Fruit fly (Drosophila melanogaster) whole organism, prepupa: ENCODE data around the gene CG11504.

ENCODE experiments used
- Blimp-1 ChIP-seq: fragments of 200-800 bp; sonication (Bioruptor generic); optimal IDR thresholded peaks from 3 replicates; lab custom pipeline; 2017; ENCODE audit warnings: missing biosample characterization, missing genetic modification characterization, mild to moderate bottlenecking, moderate library complexity, missing genetic modification reagents
- CG10631 ChIP-seq: fragments of 200-800 bp; sonication (Bioruptor generic); optimal IDR thresholded peaks from 2 replicates; lab custom pipeline; 2016; ENCODE audit warnings: missing biosample characterization, missing genetic modification characterization
- CG11762 ChIP-seq: fragments of 200-800 bp; sonication (Bioruptor generic); optimal IDR thresholded peaks from 3 replicates; lab custom pipeline; 2016; ENCODE audit warnings: missing biosample characterization, missing genetic modification characterization; ENCODE audit not compliant: insufficient read depth
- CG11902 ChIP-seq: fragments of 200-800 bp; sonication (Bioruptor generic); optimal IDR thresholded peaks from 3 replicates; lab custom pipeline; 2016; ENCODE audit warnings: missing biosample characterization, missing genetic modification characterization
- CG15336 ChIP-seq: fragments of 200-800 bp; sonication (Bioruptor generic); IDR thresholded peaks from 2 replicates; pipeline ENCODE4 v1.3.6; 2022; ENCODE audit warnings: missing biosample characterization, missing genetic modification characterization
- CG1621 ChIP-seq: fragments of 200-800 bp; sonication (Bioruptor generic); optimal IDR thresholded peaks from 3 replicates; lab custom pipeline; 2018; ENCODE audit warnings: missing biosample characterization, mild to moderate bottlenecking, missing genetic modification characterization
- CG16779 ChIP-seq: fragments of 200-800 bp; sonication (Bioruptor generic); optimal IDR thresholded peaks from 3 replicates; lab custom pipeline; 2017; ENCODE audit warnings: missing biosample characterization, mild to moderate bottlenecking, missing genetic modification characterization
- CG3032 ChIP-seq: fragments of 200-800 bp; optimal IDR thresholded peaks from 2 replicates; lab custom pipeline; 2019; ENCODE audit warnings: missing biosample characterization, mild to moderate bottlenecking, missing genetic modification characterization, moderate library complexity
- CG31627 ChIP-seq: fragments of 200-800 bp; sonication (Bioruptor generic); optimal IDR thresholded peaks from 3 replicates; lab custom pipeline; 2016; ENCODE audit warnings: missing biosample characterization, missing genetic modification characterization
- CG32006 ChIP-seq: fragments of 200-800 bp; sonication (Bioruptor generic); optimal IDR thresholded peaks from 3 replicates; lab custom pipeline; 2017; ENCODE audit warnings: missing biosample characterization, mild to moderate bottlenecking, missing genetic modification characterization
- CG34406 ChIP-seq: fragments of 200-800 bp; sonication (Bioruptor generic); optimal IDR thresholded peaks from 3 replicates; lab custom pipeline; 2016; ENCODE audit warnings: missing biosample characterization, missing genetic modification characterization
- CG3919 ChIP-seq: fragments of 200-800 bp; sonication (Bioruptor generic); optimal IDR thresholded peaks from 3 replicates; lab custom pipeline; 2016; ENCODE audit warnings: missing biosample characterization, missing genetic modification characterization
- CG4318 ChIP-seq: fragments of 200-800 bp; sonication (Bioruptor generic); optimal IDR thresholded peaks from 3 replicates; lab custom pipeline; 2017; ENCODE audit warnings: missing biosample characterization, mild to moderate bottlenecking, missing genetic modification characterization
- CG6163 ChIP-seq: fragments of 200-800 bp; sonication (Bioruptor generic); IDR thresholded peaks from 3 replicates; pipeline ENCODE4 v1.3.6; 2022; ENCODE audit warnings: missing biosample characterization, missing genetic modification characterization
- CG6276 ChIP-seq: fragments of 200-800 bp; sonication (Bioruptor generic); optimal IDR thresholded peaks from 2 replicates; lab custom pipeline; 2017; ENCODE audit warnings: missing biosample characterization, mild to moderate bottlenecking, missing genetic modification characterization
- CG6792 ChIP-seq: fragments of 200-800 bp; sonication (Bioruptor generic); optimal IDR thresholded peaks from 3 replicates; lab custom pipeline; 2016; ENCODE audit warnings: missing biosample characterization, missing genetic modification characterization
- CG6808 ChIP-seq: fragments of 200-800 bp; sonication (Bioruptor generic); optimal IDR thresholded peaks from 3 replicates; lab custom pipeline; 2017; ENCODE audit warnings: missing biosample characterization, missing genetic modification characterization, mild to moderate bottlenecking, moderate library complexity, missing genetic modification reagents
- CG6854 ChIP-seq: fragments of 200-800 bp; sonication (Bioruptor generic); optimal IDR thresholded peaks from 2 replicates; lab custom pipeline; 2017; ENCODE audit warnings: missing biosample characterization, mild to moderate bottlenecking, missing genetic modification characterization
- CG7368 ChIP-seq: fragments of 200-800 bp; sonication (Bioruptor generic); optimal IDR thresholded peaks from 3 replicates; lab custom pipeline; 2016; ENCODE audit warnings: missing biosample characterization, missing genetic modification characterization
- CG8119 ChIP-seq: fragments of 200-800 bp; sonication (Bioruptor generic); IDR thresholded peaks from 3 replicates; pipeline ENCODE4 v1.3.6; 2022; ENCODE audit warnings: missing biosample characterization, missing genetic modification characterization
- CG8632 ChIP-seq: fragments of 200-800 bp; sonication (Bioruptor generic); optimal IDR thresholded peaks from 3 replicates; lab custom pipeline; 2016; ENCODE audit warnings: missing biosample characterization, missing genetic modification characterization
- Eip75B ChIP-seq: fragments of 200-800 bp; sonication (Bioruptor generic); optimal IDR thresholded peaks from 3 replicates; lab custom pipeline; 2016; ENCODE audit warnings: missing biosample characterization, missing genetic modification characterization
- Eip78C ChIP-seq: fragments of 200-800 bp; sonication (Bioruptor generic); peaks from one replicate; lab custom pipeline; 2016; ENCODE audit warnings: missing biosample characterization, missing genetic modification characterization
- Eip93F ChIP-seq: fragments of 200-800 bp; sonication (Bioruptor generic); optimal IDR thresholded peaks from 2 replicates; lab custom pipeline; 2016; ENCODE audit warnings: missing biosample characterization, mild to moderate bottlenecking, missing genetic modification characterization
- Ets21C ChIP-seq: fragments of 200-800 bp; sonication (Bioruptor generic); optimal IDR thresholded peaks from 3 replicates; lab custom pipeline; 2016; ENCODE audit warnings: missing biosample characterization, missing genetic modification characterization
- Gug ChIP-seq: fragments of 200-800 bp; sonication (Bioruptor generic); IDR thresholded peaks from 2 replicates; pipeline ENCODE4 v1.3.6; 2022; ENCODE audit warnings: missing biosample characterization, missing genetic modification characterization
- Hr38 ChIP-seq: sonication (Bioruptor generic); optimal IDR thresholded peaks from 2 replicates; lab custom pipeline; 2016; ENCODE audit warnings: missing biosample characterization, missing genetic modification characterization
- Hr39 ChIP-seq: fragments of 200-800 bp; sonication (Bioruptor generic); optimal IDR thresholded peaks from 2 replicates; lab custom pipeline; 2016; ENCODE audit warnings: missing biosample characterization, missing genetic modification characterization
- Hr4 ChIP-seq: fragments of 200-800 bp; sonication (Bioruptor generic); optimal IDR thresholded peaks from 3 replicates; lab custom pipeline; 2016; ENCODE audit warnings: missing biosample characterization, missing genetic modification characterization
- Lpt ChIP-seq: fragments of 200-800 bp; sonication (Bioruptor generic); optimal IDR thresholded peaks from 3 replicates; lab custom pipeline; 2016; ENCODE audit warnings: missing biosample characterization, missing genetic modification characterization
- Met ChIP-seq: fragments of 200-800 bp; sonication (Bioruptor generic); optimal IDR thresholded peaks from 3 replicates; lab custom pipeline; 2016; ENCODE audit warnings: missing biosample characterization, missing genetic modification characterization
- OdsH ChIP-seq: fragments of 200-800 bp; sonication (Bioruptor generic); optimal IDR thresholded peaks from 3 replicates; lab custom pipeline; 2016; ENCODE audit warnings: missing biosample characterization, missing genetic modification characterization
- Smox ChIP-seq: fragments of 200-800 bp; sonication (Bioruptor generic); optimal IDR thresholded peaks from 3 replicates; lab custom pipeline; 2016; ENCODE audit warnings: missing biosample characterization, missing genetic modification characterization
- Sox102F ChIP-seq: fragments of 200-800 bp; sonication (Bioruptor generic); optimal IDR thresholded peaks from 2 replicates; lab custom pipeline; 2016; ENCODE audit warnings: missing biosample characterization, mild to moderate bottlenecking, missing genetic modification characterization
- Sox14 ChIP-seq: fragments of 200-800 bp; sonication (Bioruptor generic); optimal IDR thresholded peaks from 3 replicates; lab custom pipeline; 2016; ENCODE audit warnings: missing biosample characterization, missing genetic modification characterization
- Sox15 ChIP-seq: fragments of 200-800 bp; sonication (Bioruptor generic); optimal IDR thresholded peaks from 3 replicates; lab custom pipeline; 2016; ENCODE audit warnings: missing biosample characterization, missing genetic modification characterization
- achi ChIP-seq: fragments of 200-800 bp; sonication (Bioruptor generic); optimal IDR thresholded peaks from 3 replicates; lab custom pipeline; 2016; ENCODE audit warnings: missing biosample characterization, missing genetic modification characterization
- acj6 ChIP-seq: fragments of 200-800 bp; sonication (Bioruptor generic); optimal IDR thresholded peaks from 3 replicates; lab custom pipeline; 2016; ENCODE audit warnings: missing biosample characterization, missing genetic modification characterization
- cyc ChIP-seq: fragments of 200-800 bp; sonication (Bioruptor generic); optimal IDR thresholded peaks from 3 replicates; lab custom pipeline; 2016; ENCODE audit warnings: missing biosample characterization, missing genetic modification characterization
- dsx ChIP-seq: fragments of 200-800 bp; optimal IDR thresholded peaks from 3 replicates; lab custom pipeline; 2019; ENCODE audit warnings: missing biosample characterization, mild to moderate bottlenecking, missing genetic modification characterization, moderate library complexity; ENCODE audit not compliant: poor library complexity, severe bottlenecking
- eg ChIP-seq: fragments of 200-800 bp; sonication (Bioruptor generic); IDR thresholded peaks from 3 replicates; pipeline ENCODE4 v1.3.6; 2022; ENCODE audit warnings: missing biosample characterization, missing genetic modification characterization
- esn ChIP-seq: fragments of 200-800 bp; sonication (Bioruptor generic); optimal IDR thresholded peaks from 2 replicates; lab custom pipeline; 2016; ENCODE audit warnings: missing biosample characterization, mild to moderate bottlenecking, missing genetic modification characterization, moderate library complexity
- fd59A ChIP-seq: fragments of 200-800 bp; sonication (Bioruptor generic); optimal IDR thresholded peaks from 2 replicates; lab custom pipeline; 2017; ENCODE audit warnings: missing biosample characterization, mild to moderate bottlenecking, missing genetic modification characterization, missing genetic modification reagents
- fd85E ChIP-seq: fragments of 200-800 bp; sonication (Bioruptor generic); optimal IDR thresholded peaks from 3 replicates; lab custom pipeline; 2016; ENCODE audit warnings: missing biosample characterization, missing genetic modification characterization
- lz ChIP-seq: fragments of 200-800 bp; sonication (Bioruptor generic); optimal IDR thresholded peaks from 3 replicates; lab custom pipeline; 2016; ENCODE audit warnings: missing biosample characterization, missing genetic modification characterization
- pdm3 ChIP-seq: fragments of 200-800 bp; sonication (Bioruptor generic); optimal IDR thresholded peaks from 3 replicates; lab custom pipeline; 2016; ENCODE audit warnings: missing biosample characterization, missing genetic modification characterization
- salr ChIP-seq, 2 experiments: fragments of 200-800 bp; sonication (Bioruptor generic); optimal IDR thresholded peaks; 3 replicates each; lab custom pipeline; 2016 to 2018; ENCODE audit warnings: missing biosample characterization in 2 of 2, missing genetic modification characterization in 2 of 2, mild to moderate bottlenecking in 1 of 2
- spab ChIP-seq: fragments of 200-800 bp; sonication (Bioruptor generic); optimal IDR thresholded peaks from 2 replicates; lab custom pipeline; 2017; ENCODE audit warnings: missing biosample characterization, mild to moderate bottlenecking, missing genetic modification characterization, missing genetic modification reagents
- topi ChIP-seq: fragments of 200-800 bp; sonication (Bioruptor generic); optimal IDR thresholded peaks from 3 replicates; lab custom pipeline; 2016; ENCODE audit warnings: missing biosample characterization, missing genetic modification characterization
- vri ChIP-seq: fragments of 200-800 bp; sonication (Bioruptor generic); optimal IDR thresholded peaks from 3 replicates; lab custom pipeline; 2016; ENCODE audit warnings: missing biosample characterization, mild to moderate bottlenecking, missing genetic modification characterization

Gene CG11504

DNA sequence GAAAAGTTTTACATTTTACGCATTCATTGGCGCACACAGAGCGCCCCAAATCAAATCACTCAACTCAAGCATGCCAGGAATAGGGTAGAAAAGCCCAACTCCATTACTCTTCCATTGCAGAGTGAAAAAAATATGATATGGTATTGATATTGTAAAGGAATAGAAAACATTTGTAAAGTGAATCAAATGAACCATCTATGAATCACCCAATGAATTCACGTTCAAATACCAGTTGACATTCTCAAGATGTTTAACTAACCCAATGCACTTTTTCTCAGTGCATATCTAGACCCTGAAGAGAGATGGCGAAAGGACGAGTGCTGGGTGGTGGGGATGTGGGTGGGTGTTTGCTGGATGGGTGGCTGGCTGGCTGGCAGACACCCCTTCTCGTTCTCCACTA, 19.1 kb upstream of the CG11504 start (continued):
- TF ChIP-seq CG32006 (GFP tag; lab: Kevin White, UChicago): peak; percentile 10
- TF ChIP-seq CG6792 (GFP tag; lab: Kevin White, UChicago): peak; percentile 4
- no peak for TF ChIP-seq spab (GFP tag; lab: Kevin White, UChicago)
- TF ChIP-seq CG4318 (GFP tag; lab: Kevin White, UChicago): no peak
- peak; percentile 22 for TF ChIP-seq Sox102F (GFP tag; lab: Kevin White, UChicago)

DNA sequence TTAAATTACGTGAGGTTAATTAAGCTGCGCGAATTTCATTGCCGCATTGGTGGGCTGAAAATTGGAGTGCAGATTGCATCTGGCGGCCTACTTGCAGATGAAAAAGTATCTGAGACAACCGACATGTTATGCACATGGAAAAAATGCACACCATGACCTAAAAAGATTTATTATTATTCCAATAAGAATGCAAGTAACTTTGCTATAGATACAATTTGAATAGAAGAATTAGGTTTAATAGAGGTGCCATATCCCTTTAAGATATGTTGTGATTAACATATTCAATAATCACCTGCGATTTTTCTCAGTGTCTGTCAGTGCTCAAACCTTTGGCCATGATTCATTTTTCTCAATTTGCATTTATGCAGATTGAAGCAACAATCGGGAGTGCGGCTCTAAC, 16.2 kb upstream of the CG11504 start:
- TF ChIP-seq CG8632 (GFP tag; lab: Kevin White, UChicago): peak; percentile 8
- no peak for TF ChIP-seq CG1621 (tag; lab: Kevin White, UChicago)
- no peak for TF ChIP-seq Blimp-1 (GFP tag; lab: Kevin White, UChicago)
- TF ChIP-seq eg (GFP tag; lab: Robert Waterston, UW): peak; percentile 21; the same call in 1 of the 3 replicates
- peak; percentile 14 for TF ChIP-seq Smox (GFP tag; lab: Kevin White, UChicago)
- TF ChIP-seq Sox14 (GFP tag; lab: Kevin White, UChicago): peak; percentile 24
- no peak for TF ChIP-seq CG11902 (GFP tag; lab: Kevin White, UChicago)
- TF ChIP-seq pdm3 (GFP tag; lab: Kevin White, UChicago): peak; percentile 22
- TF ChIP-seq CG10631 (GFP tag; lab: Kevin White, UChicago): peak; percentile 19
- TF ChIP-seq salr (GFP tag; optimal IDR thresholded peaks at IDR 0.05; lab: Kevin White, UChicago): no peak
- no peak for TF ChIP-seq Met (GFP tag; lab: Kevin White, UChicago)
- peak; percentile 39 for TF ChIP-seq Hr39
- TF ChIP-seq Eip75B (GFP tag; lab: Kevin White, UChicago): peak; percentile 11
- peak; percentile 32 for TF ChIP-seq CG3919
- TF ChIP-seq Eip93F: no peak
- peak; percentile 18 for TF ChIP-seq CG34406 (GFP tag; lab: Kevin White, UChicago)
- TF ChIP-seq cyc (GFP tag; lab: Kevin White, UChicago): peak; percentile 48
- TF ChIP-seq fd85E (GFP tag; lab: Kevin White, UChicago): no peak
- peak; percentile 20 for TF ChIP-seq Hr4 (GFP tag; lab: Kevin White, UChicago)
- TF ChIP-seq dsx (GFP tag; lab: Kevin White, UChicago): no peak
- peak; percentile 72 for TF ChIP-seq CG15336 (GFP tag; lab: Robert Waterston, UW)
- peak; percentile 24; the same call in 1 of the 2 replicates for TF ChIP-seq Gug (GFP tag; lab: Robert Waterston, UW)
- TF ChIP-seq Sox102F (GFP tag; lab: Kevin White, UChicago): peak; percentile 49
- TF ChIP-seq acj6: peak; percentile 34
- TF ChIP-seq achi (GFP tag; lab: Kevin White, UChicago): peak; percentile 28
- TF ChIP-seq topi (GFP tag; lab: Kevin White, UChicago): peak; percentile 25
- TF ChIP-seq CG32006 (GFP tag; lab: Kevin White, UChicago): peak; percentile 48
- TF ChIP-seq Ets21C (GFP tag; lab: Kevin White, UChicago): peak; percentile 34
- TF ChIP-seq CG16779 (tag; lab: Kevin White, UChicago): no peak
- peak; percentile 26 for TF ChIP-seq lz
- peak; percentile 59 for TF ChIP-seq OdsH (GFP tag; lab: Kevin White, UChicago)
- TF ChIP-seq CG6808 (GFP tag; lab: Kevin White, UChicago): no peak
- TF ChIP-seq esn (GFP tag; lab: Kevin White, UChicago): peak; percentile 49
- TF ChIP-seq CG3032: no peak
- TF ChIP-seq Sox15 (GFP tag; lab: Kevin White, UChicago): no peak
- no peak for TF ChIP-seq Hr38
- TF ChIP-seq CG11762 (GFP tag; lab: Kevin White, UChicago): peak; percentile 33
- TF ChIP-seq CG6854: no peak
- TF ChIP-seq vri (GFP tag; lab: Kevin White, UChicago): no peak
- TF ChIP-seq CG6792 (GFP tag; lab: Kevin White, UChicago): peak; percentile 51
- peak; percentile 16 for TF ChIP-seq CG6276 (GFP tag; lab: Kevin White, UChicago)
- TF ChIP-seq Lpt (GFP tag; lab: Kevin White, UChicago): peak; percentile 15
- peak; percentile 70 for TF ChIP-seq CG6163 (GFP tag; lab: Robert Waterston, UW)
- peak; percentile 6 for TF ChIP-seq CG4318 (GFP tag; lab: Kevin White, UChicago)
- no peak for TF ChIP-seq fd59A
- TF ChIP-seq CG7368 (GFP tag; lab: Kevin White, UChicago): no peak
- TF ChIP-seq CG8119: peak; percentile 39
- peak; percentile 7 for TF ChIP-seq CG31627 (GFP tag; lab: Kevin White, UChicago)
- TF ChIP-seq Eip78C (GFP tag; lab: Kevin White, UChicago): peak; percentile 77
